Fruit fly (Drosophila melanogaster): ENCODE results near the gene PyK.

The PyK gene

DNA sequence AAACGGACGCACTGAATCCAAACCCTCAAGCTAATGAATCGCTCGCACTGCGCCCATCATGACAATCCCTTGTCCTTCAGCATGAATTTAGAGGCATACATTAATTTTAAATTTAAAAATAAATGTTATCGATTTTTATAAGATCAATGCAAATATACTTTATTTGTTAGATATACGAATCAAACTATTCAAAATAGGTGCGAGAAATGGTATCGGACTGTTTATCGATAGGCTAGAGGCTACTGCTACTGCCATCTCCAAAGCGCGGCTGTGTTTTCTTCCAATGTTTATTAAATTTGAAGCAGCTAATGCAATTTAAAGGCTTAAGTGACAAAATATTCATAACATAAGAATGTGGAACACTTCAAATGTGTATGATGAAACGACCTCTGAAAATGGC, 13.7 kb downstream of the PyK start, which contains the start of gene CG43342 (continued):
- TF ChIP-seq CG4617 (GFP tag; optimal IDR thresholded peaks at IDR 0.05; ENCODE audit: borderline replicate concordance) (no peak), rib (GFP tag; IDR thresholded peaks at IDR 0.05) (no peak), PHDP (tag; optimal IDR thresholded peaks at IDR 0.05) (no peak), CG2129 (GFP tag; IDR thresholded peaks at IDR 0.05; ENCODE audit: partially characterized antibody) (no peak), E2f2 (GFP tag; IDR thresholded peaks at IDR 0.05) (peak; percentile 84), HmgD (GFP tag; optimal IDR thresholded peaks at IDR 0.05) (no peak), sim (GFP tag; IDR thresholded peaks at IDR 0.05) (no peak), br (optimal IDR thresholded peaks at IDR 0.05) (no peak), CG31441 (GFP tag; IDR thresholded peaks at IDR 0.05) (no peak), fd102C (GFP tag; optimal IDR thresholded peaks at IDR 0.05) (no peak), HmgZ (tag; optimal IDR thresholded peaks at IDR 0.05) (no peak), ATbp (GFP tag; optimal IDR thresholded peaks at IDR 0.05) (no peak), dmrt99B (tag; optimal IDR thresholded peaks at IDR 0.05) (no peak), MBD-R2 (GFP tag; IDR thresholded peaks at IDR 0.05) (peak; percentile 59), nom (GFP tag; optimal IDR thresholded peaks at IDR 0.05) (no peak), tap (tag; optimal IDR thresholded peaks at IDR 0.05) (no peak), bab2 (GFP tag; optimal IDR thresholded peaks at IDR 0.05) (no peak), CG8944 (GFP tag; optimal IDR thresholded peaks at IDR 0.05) (no peak), CG7745 (tag; optimal IDR thresholded peaks at IDR 0.05) (no peak), CG17385 (GFP tag; optimal IDR thresholded peaks at IDR 0.05) (no peak), CG18764 (GFP tag; optimal IDR thresholded peaks at IDR 0.05) (no peak), Aef1 (GFP tag; IDR thresholded peaks at IDR 0.05) (no peak), chif (GFP tag; optimal IDR thresholded peaks at IDR 0.05) (no peak), Mad (GFP tag; optimal IDR thresholded peaks at IDR 0.05) (no peak), bowl (GFP tag; IDR thresholded peaks at IDR 0.05) (no peak), Atf3 (GFP tag; optimal IDR thresholded peaks at IDR 0.05) (no peak), zfh2 (GFP tag; optimal IDR thresholded peaks at IDR 0.05) (no peak), odd (GFP tag; optimal IDR thresholded peaks at IDR 0.05) (no peak), tna (GFP tag; IDR thresholded peaks at IDR 0.05; ENCODE audit: partially characterized antibody) (peak; percentile 89), nerfin-2 (GFP tag; IDR thresholded peaks at IDR 0.05; ENCODE audit: partially characterized antibody) (peak; percentile 85), da (GFP tag; optimal IDR thresholded peaks at IDR 0.05) (no peak), CTCF (GFP tag; optimal IDR thresholded peaks at IDR 0.05) (no peak), chn (GFP tag; optimal IDR thresholded peaks at IDR 0.05) (no peak), sqz (GFP tag; optimal IDR thresholded peaks at IDR 0.05) (no peak), Abd-B (GFP tag; optimal IDR thresholded peaks at IDR 0.05) (no peak), CG2116 (GFP tag; optimal IDR thresholded peaks at IDR 0.05) (peak; percentile 69), btn (GFP tag; optimal IDR thresholded peaks at IDR 0.05) (no peak), CG8281 (tag; optimal IDR thresholded peaks at IDR 0.05) (no peak), Blimp-1 (GFP tag; optimal IDR thresholded peaks at IDR 0.05) (no peak), CG12219 (GFP tag; optimal IDR thresholded peaks at IDR 0.05) (no peak), H15 (GFP tag; IDR thresholded peaks at IDR 0.05) (no peak), CG8290 (GFP tag; optimal IDR thresholded peaks at IDR 0.05) (no peak), CG8290 (tag; optimal IDR thresholded peaks at IDR 0.05) (no peak), CG15696 (tag; optimal IDR thresholded peaks at IDR 0.05) (no peak), HLH54F (GFP tag; optimal IDR thresholded peaks at IDR 0.05) (no peak), CG1832 (GFP tag; optimal IDR thresholded peaks at IDR 0.05) (no peak), CG12104 (GFP tag; optimal IDR thresholded peaks at IDR 0.05) (no peak), CG43689 (GFP tag; IDR thresholded peaks at IDR 0.05) (no peak), CG4707 (GFP tag; optimal IDR thresholded peaks at IDR 0.05) (no peak), Fer1 (GFP tag; optimal IDR thresholded peaks at IDR 0.05) (no peak), YL-1 (GFP tag; optimal IDR thresholded peaks at IDR 0.05) (no peak), crol (GFP tag; IDR thresholded peaks at IDR 0.05) (no peak), CG15269 (tag; optimal IDR thresholded peaks at IDR 0.05) (no peak)

All from whole organism, embryonic.